Worm (Caenorhabditis elegans) whole organism, L2 larva: ENCODE data around the gene pyr-1.

Experiments
- C34F6.9 ChIP-seq: fragments of 150-350 bp; optimal IDR thresholded peaks from 2 replicates; lab custom pipeline; 2014; ENCODE audit warnings: missing biosample characterization, missing genetic modification characterization
- F13H6.1 ChIP-seq: sonication (generic microtip); optimal IDR thresholded peaks from 2 replicates; lab custom pipeline; 2016; ENCODE audit warnings: missing genetic modification characterization, missing compliant biosample characterization
- R02D3.7 ChIP-seq: fragments of 150-350 bp; optimal IDR thresholded peaks from 2 replicates; lab custom pipeline; 2014; ENCODE audit warnings: missing biosample characterization, missing genetic modification characterization
- Y55F3AM.14 ChIP-seq: fragments of 200-800 bp; sonication (Bioruptor generic); optimal IDR thresholded peaks from 2 replicates; lab custom pipeline; 2018; ENCODE audit warnings: mild to moderate bottlenecking, missing genetic modification characterization, missing compliant biosample characterization
- ZK546.5 ChIP-seq: sonication (generic microtip); optimal IDR thresholded peaks from 2 replicates; lab custom pipeline; 2017; ENCODE audit warnings: missing biosample characterization, missing genetic modification characterization
- alr-1 ChIP-seq: fragments of 150-350 bp; optimal IDR thresholded peaks from 2 replicates; lab custom pipeline; 2014; ENCODE audit warnings: missing biosample characterization, missing genetic modification characterization
- ama-1 ChIP-seq: fragments of 150-350 bp; optimal IDR thresholded peaks from 2 replicates; lab custom pipeline; 2018; ENCODE audit warnings: inconsistent platforms
- ceh-16 ChIP-seq: fragments of 150-350 bp; optimal IDR thresholded peaks from 2 replicates; lab custom pipeline; 2014; ENCODE audit warnings: missing biosample characterization, missing genetic modification characterization
- ceh-82 ChIP-seq: fragments of 150-350 bp; optimal IDR thresholded peaks from 2 replicates; lab custom pipeline; 2014; ENCODE audit warnings: missing biosample characterization, missing genetic modification characterization
- dmd-4 ChIP-seq: sonication (generic microtip); optimal IDR thresholded peaks from 2 replicates; lab custom pipeline; 2017; ENCODE audit warnings: missing biosample characterization, missing genetic modification characterization
- egl-27 ChIP-seq: sonication (generic microtip); optimal IDR thresholded peaks from 3 replicates; lab custom pipeline; 2017; ENCODE audit warnings: missing biosample characterization, missing genetic modification reagents, missing genetic modification characterization
- elt-1 ChIP-seq: fragments of 150-350 bp; optimal IDR thresholded peaks from 2 replicates; lab custom pipeline; 2014; ENCODE audit warnings: missing biosample characterization, missing genetic modification characterization
- fos-1 ChIP-seq: fragments of 150-350 bp; optimal IDR thresholded peaks from 2 replicates; lab custom pipeline; 2014; ENCODE audit warnings: missing biosample characterization, missing genetic modification characterization
- gmeb-1 ChIP-seq: fragments of 150-350 bp; optimal IDR thresholded peaks from 2 replicates; lab custom pipeline; 2014; ENCODE audit warnings: missing biosample characterization, missing genetic modification characterization
- lin-13 ChIP-seq: fragments of 150-350 bp; optimal IDR thresholded peaks from 2 replicates; lab custom pipeline; 2014; ENCODE audit warnings: missing biosample characterization, missing genetic modification reagents, missing genetic modification characterization
- lsy-2 ChIP-seq, 2 experiments: fragments of 150-350 bp in 1 of 2; sonication (generic microtip) in 1 of 2; optimal IDR thresholded peaks; 2 replicates each; lab custom pipeline; 2014 to 2017; ENCODE audit warnings: missing biosample characterization in 2 of 2, missing genetic modification characterization in 2 of 2
- mab-5 ChIP-seq: fragments of 150-350 bp; optimal IDR thresholded peaks from 2 replicates; lab custom pipeline; 2014; ENCODE audit warnings: missing biosample characterization, missing genetic modification characterization
- mbf-1 ChIP-seq: sonication (generic microtip); optimal IDR thresholded peaks from 2 replicates; lab custom pipeline; 2017; ENCODE audit warnings: missing biosample characterization, missing genetic modification characterization
- nhr-129 ChIP-seq: fragments of 150-350 bp; optimal IDR thresholded peaks from 2 replicates; lab custom pipeline; 2014; ENCODE audit warnings: missing biosample characterization, missing genetic modification characterization
- nhr-21 ChIP-seq: fragments of 150-350 bp; optimal IDR thresholded peaks from 2 replicates; lab custom pipeline; 2014; ENCODE audit warnings: missing biosample characterization, missing genetic modification characterization
- nhr-23 ChIP-seq: fragments of 150-350 bp; optimal IDR thresholded peaks from 2 replicates; lab custom pipeline; 2014; ENCODE audit warnings: missing biosample characterization, missing genetic modification reagents, missing genetic modification characterization
- nhr-25 ChIP-seq: fragments of 150-350 bp; sonication (generic microtip); optimal IDR thresholded peaks from 3 replicates; lab custom pipeline; 2014; ENCODE audit warnings: missing biosample characterization, missing genetic modification characterization
- nhr-77 ChIP-seq: fragments of 150-350 bp; optimal IDR thresholded peaks from 2 replicates; lab custom pipeline; 2014; ENCODE audit warnings: missing biosample characterization, missing genetic modification characterization
- sem-4 ChIP-seq: fragments of 150-350 bp; optimal IDR thresholded peaks from 2 replicates; lab custom pipeline; 2014; ENCODE audit warnings: missing biosample characterization, missing genetic modification reagents, missing genetic modification characterization
- skn-1 ChIP-seq: sonication (generic microtip); optimal IDR thresholded peaks from 2 replicates; lab custom pipeline; 2017; ENCODE audit warnings: missing biosample characterization, missing genetic modification characterization
- sma-3 ChIP-seq: sonication (generic microtip); optimal IDR thresholded peaks from 2 replicates; lab custom pipeline; 2016; ENCODE audit warnings: missing genetic modification reagents, missing genetic modification characterization, missing compliant biosample characterization
- sma-9 ChIP-seq, 2 experiments: fragments of 150-350 bp in 1 of 2; sonication (generic microtip) in 1 of 2; optimal IDR thresholded peaks; 2 replicates each; lab custom pipeline; 2014 to 2016; ENCODE audit warnings: missing genetic modification characterization in 2 of 2, mild to moderate bottlenecking in 1 of 2, missing biosample characterization in 1 of 2, missing compliant biosample characterization in 1 of 2, missing genetic modification reagents in 1 of 2, moderate library complexity in 1 of 2
- snpc-4 ChIP-seq: fragments of 150-350 bp; optimal IDR thresholded peaks from 2 replicates; lab custom pipeline; 2014; ENCODE audit warnings: missing biosample characterization, missing genetic modification characterization
- unc-39 ChIP-seq: fragments of 150-350 bp; optimal IDR thresholded peaks from 2 replicates; lab custom pipeline; 2014; ENCODE audit warnings: missing biosample characterization, missing genetic modification characterization
- unc-55 ChIP-seq: fragments of 150-350 bp; sonication (generic microtip); optimal IDR thresholded peaks from 3 replicates; lab custom pipeline; 2014; ENCODE audit warnings: missing biosample characterization, missing genetic modification reagents, missing genetic modification characterization
- unc-62 ChIP-seq: fragments of 150-350 bp; optimal IDR thresholded peaks from 2 replicates; lab custom pipeline; 2014; ENCODE audit warnings: missing biosample characterization, missing genetic modification reagents, missing genetic modification characterization
- zag-1 ChIP-seq: fragments of 150-350 bp; optimal IDR thresholded peaks from 2 replicates; lab custom pipeline; 2014; ENCODE audit warnings: missing biosample characterization, missing genetic modification characterization
- ztf-1 ChIP-seq: fragments of 200-800 bp; sonication (Bioruptor generic); conservative IDR thresholded peaks from 2 replicates; pipeline ENCODE4 v1.3.6; 2022; ENCODE audit warnings: missing genetic modification characterization, missing compliant biosample characterization
- ztf-4 ChIP-seq: fragments of 150-350 bp; optimal IDR thresholded peaks from 2 replicates; lab custom pipeline; 2014; ENCODE audit warnings: missing biosample characterization, missing genetic modification characterization

Gene pyr-1

ce11 chrII:8684824-8685223, 33.9 kb downstream of the pyr-1 start, which contains the start of gene hgap-2:
Gene hgap-2 (minus strand): TSS chrII:8684924.
- TF ChIP-seq nhr-129, result no peak
- no peak for TF ChIP-seq nhr-25 (tag; lab: Kevin White, UChicago)
- peak; percentile 53 for TF ChIP-seq fos-1 (tag; lab: Kevin White, UChicago)
- TF ChIP-seq ama-1 (lab: Kevin White, UChicago), result no peak
- TF ChIP-seq C34F6.9 (tag; lab: Kevin White, UChicago), result no peak
- no peak for TF ChIP-seq Y55F3AM.14 (GFP tag; lab: Kevin White, UChicago)
- TF ChIP-seq mbf-1 (tag; lab: Kevin White, UChicago), result no peak
- no peak for TF ChIP-seq nhr-21 (tag; lab: Kevin White, UChicago)

- TF ChIP-seq ama-1 (lab: Kevin White, UChicago) (no peak), zag-1 (tag; lab: Kevin White, UChicago) (no peak), unc-62 (GFP tag; lab: Kevin White, UChicago) (no peak), nhr-23 (tag; lab: Kevin White, UChicago) (no peak), nhr-77 (tag; lab: Kevin White, UChicago) (no peak), mab-5 (no peak), unc-55 (GFP tag; lab: Kevin White, UChicago) (no peak), C34F6.9 (tag; lab: Kevin White, UChicago) (no peak), unc-39 (tag; lab: Kevin White, UChicago) (no peak), R02D3.7 (no peak), elt-1 (no peak), sem-4 (tag; lab: Kevin White, UChicago) (no peak), skn-1 (tag; lab: Kevin White, UChicago) (no peak)
- TF ChIP-seq, all 48 proteins: peak for 0
Measured at ce11 chrII:8685623-8686022, 34.7 kb downstream of the pyr-1 start, which contains the start of gene C34C6.9. Gene C34C6.9 (plus strand): TSS chrII:8685923.

- no peak for TF ChIP-seq ztf-1
- no peak for TF ChIP-seq R02D3.7
- no peak for TF ChIP-seq skn-1 (tag; lab: Kevin White, UChicago)
- TF ChIP-seq unc-62 (GFP tag; lab: Kevin White, UChicago), result no peak
- TF ChIP-seq F13H6.1 (tag; lab: Kevin White, UChicago), result no peak
- no peak for TF ChIP-seq ceh-82
- no peak for TF ChIP-seq dmd-4
- no peak for TF ChIP-seq egl-27 (tag; lab: Kevin White, UChicago)
- TF ChIP-seq sma-3 (GFP tag; lab: Kevin White, UChicago), result no peak
- no peak for TF ChIP-seq fos-1 (tag; lab: Kevin White, UChicago)
- TF ChIP-seq snpc-4, result no peak
- no peak for TF ChIP-seq ceh-16 (tag; lab: Kevin White, UChicago)
- no peak for TF ChIP-seq C34F6.9 (tag; lab: Kevin White, UChicago)
- no peak for TF ChIP-seq Y55F3AM.14 (GFP tag; lab: Kevin White, UChicago)
- TF ChIP-seq nhr-25 (tag; lab: Kevin White, UChicago), result no peak
Measured at ce11 chrII:8691344-8691960, 40.5 kb downstream of the pyr-1 start, which contains the start of gene C34C6.3. Gene C34C6.3 (plus strand): TSS chrII:8691910.

- no peak for TF ChIP-seq ztf-4 (tag; lab: Kevin White, UChicago)
- TF ChIP-seq lin-13 (GFP tag; lab: Kevin White, UChicago), result no peak
- no peak for TF ChIP-seq nhr-23 (tag; lab: Kevin White, UChicago)
- no peak for TF ChIP-seq C34F6.9 (tag; lab: Kevin White, UChicago)
- TF ChIP-seq nhr-129, result no peak
- TF ChIP-seq fos-1 (tag; lab: Kevin White, UChicago), result no peak
- no peak for TF ChIP-seq ZK546.5 (tag; lab: Kevin White, UChicago)
- TF ChIP-seq lsy-2 (tag; optimal IDR thresholded peaks at IDR 0.05; lab: Kevin White, UChicago), result no peak
- TF ChIP-seq F13H6.1 (tag; lab: Kevin White, UChicago), result no peak
- TF ChIP-seq dmd-4, result no peak
- no peak for TF ChIP-seq alr-1 (tag; lab: Kevin White, UChicago)
- TF ChIP-seq unc-62 (GFP tag; lab: Kevin White, UChicago), result no peak
- no peak for TF ChIP-seq gmeb-1 (tag; lab: Kevin White, UChicago)
- no peak for TF ChIP-seq Y55F3AM.14 (GFP tag; lab: Kevin White, UChicago)
- TF ChIP-seq nhr-77 (tag; lab: Kevin White, UChicago), result no peak
- TF ChIP-seq egl-27 (tag; lab: Kevin White, UChicago), result no peak
- no peak for TF ChIP-seq ztf-1
- no peak for TF ChIP-seq sma-9 (GFP tag; optimal IDR thresholded peaks at IDR 0.05; lab: Kevin White, UChicago)
- no peak for TF ChIP-seq sma-9 (tag; optimal IDR thresholded peaks at IDR 0.05; lab: Kevin White, UChicago)
- no peak for TF ChIP-seq skn-1 (tag; lab: Kevin White, UChicago)
- TF ChIP-seq unc-55 (GFP tag; lab: Kevin White, UChicago), result no peak
Measured at ce11 chrII:8695783-8696182, 44.9 kb downstream of the pyr-1 start, which contains the start of gene C34C6.10. Gene C34C6.10 (minus strand): TSS chrII:8695883.
